Worm (Caenorhabditis elegans): ENCODE results near the gene pqn-18.

DNA sequence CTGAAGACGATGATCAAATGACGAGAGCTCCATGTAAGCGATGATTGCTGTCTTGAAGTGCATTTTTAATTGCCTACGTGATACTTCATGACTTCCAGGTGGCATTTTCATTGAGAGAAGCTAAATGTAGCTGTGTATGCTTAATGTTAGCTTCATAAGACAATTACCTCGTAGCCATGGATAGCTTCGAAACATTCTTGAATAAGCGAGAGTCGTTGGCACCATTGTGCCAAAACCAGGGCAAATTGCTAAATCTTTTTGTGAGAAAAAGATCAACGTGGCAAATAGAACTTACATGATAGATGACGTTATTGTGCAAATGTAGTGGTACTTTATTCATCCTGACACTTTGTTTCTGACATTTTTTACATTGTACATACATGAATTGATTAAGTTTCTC, 44.4 kb upstream of the pqn-18 start:
- no peak for TF ChIP-seq snpc-4 (tag; optimal IDR thresholded peaks at IDR 0.05)
- TF ChIP-seq skn-1 (tag; optimal IDR thresholded peaks at IDR 0.05) = no peak
- no peak for TF ChIP-seq jun-1 (tag; optimal IDR thresholded peaks at IDR 0.05)
- no peak for TF ChIP-seq zag-1 (tag; optimal IDR thresholded peaks at IDR 0.05)
- no peak for TF ChIP-seq fos-1 (tag; optimal IDR thresholded peaks at IDR 0.05)
- no peak for TF ChIP-seq ama-1 (optimal IDR thresholded peaks at IDR 0.05)
- no peak for TF ChIP-seq egl-27 (tag; optimal IDR thresholded peaks at IDR 0.05)
- no peak for TF ChIP-seq lin-13 (GFP tag; optimal IDR thresholded peaks at IDR 0.05)
- TF ChIP-seq elt-3 (tag; optimal IDR thresholded peaks at IDR 0.05) = no peak
- TF ChIP-seq nhr-76 (tag; optimal IDR thresholded peaks at IDR 0.05) = no peak
- TF ChIP-seq fkh-8 (tag; optimal IDR thresholded peaks at IDR 0.05) = no peak
- no peak for TF ChIP-seq elt-2 (tag; optimal IDR thresholded peaks at IDR 0.05)
- TF ChIP-seq nhr-71 (tag; optimal IDR thresholded peaks at IDR 0.05) = no peak
- no peak for TF ChIP-seq aha-1 (tag; optimal IDR thresholded peaks at IDR 0.05)
